Fruit fly (Drosophila melanogaster): ENCODE measurements around the gene nes.
A peak's percentile ranks its signal among the peaks of the same experiment; 100 is the strongest.

Gene nes

dm6 chr3L:19216377-19216776 is 44.1 kb downstream of the nes start (continued):
- TF ChIP-seq CG10462 (GFP tag; optimal IDR thresholded peaks at IDR 0.05) = no peak
- no peak for TF ChIP-seq slp2 (GFP tag; optimal IDR thresholded peaks at IDR 0.05)
- no peak for TF ChIP-seq Lpt (GFP tag; optimal IDR thresholded peaks at IDR 0.05)
- no peak for TF ChIP-seq Dll (GFP tag; IDR thresholded peaks at IDR 0.05; ENCODE audit: partially characterized antibody)
- TF ChIP-seq CG5245 (GFP tag; optimal IDR thresholded peaks at IDR 0.05) = no peak
- no peak for TF ChIP-seq CG15601 (tag; optimal IDR thresholded peaks at IDR 0.05)
- TF ChIP-seq CG30020 (tag; optimal IDR thresholded peaks at IDR 0.05) = no peak
- TF ChIP-seq amos (GFP tag; IDR thresholded peaks at IDR 0.05; ENCODE audit: partially characterized antibody) = no peak
- no peak for TF ChIP-seq pum (GFP tag; optimal IDR thresholded peaks at IDR 0.05)
- TF ChIP-seq br (optimal IDR thresholded peaks at IDR 0.05) = no peak
- peak; percentile 17 for TF ChIP-seq sens (GFP tag)
- TF ChIP-seq Hr78 (GFP tag; optimal IDR thresholded peaks at IDR 0.05) = no peak
- TF ChIP-seq fu2 (GFP tag; optimal IDR thresholded peaks at IDR 0.05) = no peak
- no peak for TF ChIP-seq yki (optimal IDR thresholded peaks at IDR 0.05)
- no peak for TF ChIP-seq CG4328 (GFP tag; optimal IDR thresholded peaks at IDR 0.05)
- no peak for TF ChIP-seq CG4617 (GFP tag; optimal IDR thresholded peaks at IDR 0.05; ENCODE audit: borderline replicate concordance)
- 0 out of 2 replicates have a peak, but pooled peaks have one; percentile 10 for TF ChIP-seq onecut (GFP tag; IDR thresholded peaks at IDR 0.05)
- TF ChIP-seq D19A (tag; optimal IDR thresholded peaks at IDR 0.05) = peak; percentile 43
- no peak for TF ChIP-seq HHEX (GFP tag; optimal IDR thresholded peaks at IDR 0.05)
- TF ChIP-seq gsb (GFP tag; IDR thresholded peaks at IDR 0.05) = no peak
- TF ChIP-seq zfh2 (GFP tag; optimal IDR thresholded peaks at IDR 0.05) = no peak
- peak; percentile 35 for TF ChIP-seq CG17385 (GFP tag; optimal IDR thresholded peaks at IDR 0.05)
- peak; percentile 32 for TF ChIP-seq CG9727 (GFP tag; optimal IDR thresholded peaks at IDR 0.05)
- TF ChIP-seq maf-S (GFP tag; optimal IDR thresholded peaks at IDR 0.05) = no peak
- peak; percentile 51 for TF ChIP-seq bcd (GFP tag; optimal IDR thresholded peaks at IDR 0.05)
- no peak for TF ChIP-seq Chrac-16 (GFP tag; optimal IDR thresholded peaks at IDR 0.05)
- peak; percentile 70 for TF ChIP-seq CG7839 (tag; optimal IDR thresholded peaks at IDR 0.05)
- no peak for TF ChIP-seq MBD-R2 (GFP tag; IDR thresholded peaks at IDR 0.05)
- no peak for TF ChIP-seq bowl (GFP tag; IDR thresholded peaks at IDR 0.05)
- TF ChIP-seq Ets65A (GFP tag) = no peak
- TF ChIP-seq dpn (GFP tag; optimal IDR thresholded peaks at IDR 0.05) = peak in 1 of 2 experiments; percentile 29
- 0 out of 2 replicates have a peak, but pooled peaks have one; percentile 41 for TF ChIP-seq HLH3B (GFP tag; IDR thresholded peaks at IDR 0.05)
- peak; percentile 12; the same call in 1 of the 2 replicates for TF ChIP-seq E2f2 (GFP tag; IDR thresholded peaks at IDR 0.05)
- TF ChIP-seq ken (GFP tag; IDR thresholded peaks at IDR 0.05) = 0 out of 3 replicates have a peak, but pooled peaks have one; percentile 21
- TF ChIP-seq Ssrp (tag; optimal IDR thresholded peaks at IDR 0.05) = peak; percentile 17
- TF ChIP-seq CG4707 (GFP tag; optimal IDR thresholded peaks at IDR 0.05) = no peak
- TF ChIP-seq trem (tag; optimal IDR thresholded peaks at IDR 0.05) = no peak
- TF ChIP-seq CG12942 (GFP tag; optimal IDR thresholded peaks at IDR 0.05) = no peak
- no peak for TF ChIP-seq CG16779 (GFP tag; IDR thresholded peaks at IDR 0.05)
- no peak for TF ChIP-seq Hand (GFP tag; optimal IDR thresholded peaks at IDR 0.05)
- no peak for TF ChIP-seq vnd (GFP tag; IDR thresholded peaks at IDR 0.05; ENCODE audit: partially characterized antibody)
- peak; percentile 41 for TF ChIP-seq CG4424 (GFP tag; optimal IDR thresholded peaks at IDR 0.05)
- TF ChIP-seq HLHmδ (GFP tag; optimal IDR thresholded peaks at IDR 0.05) = no peak
- no peak for TF ChIP-seq gcm2 (GFP tag; optimal IDR thresholded peaks at IDR 0.05)
- TF ChIP-seq Sox102F (GFP tag; optimal IDR thresholded peaks at IDR 0.05) = peak; percentile 65
- TF ChIP-seq pzg (GFP tag; optimal IDR thresholded peaks at IDR 0.05) = no peak
- TF ChIP-seq bsh (GFP tag; optimal IDR thresholded peaks at IDR 0.05) = peak in 1 of 2 experiments; percentile 27
- no peak for TF ChIP-seq Tbp (GFP tag; optimal IDR thresholded peaks at IDR 0.05)
- TF ChIP-seq Elba2 (GFP tag; optimal IDR thresholded peaks at IDR 0.05) = no peak
- no peak for TF ChIP-seq tna (GFP tag; IDR thresholded peaks at IDR 0.05; ENCODE audit: partially characterized antibody)
- peak; percentile 20 for TF ChIP-seq BtbVII (GFP tag; optimal IDR thresholded peaks at IDR 0.05)
- no peak for TF ChIP-seq esg (GFP tag; conservative IDR thresholded peaks at IDR 0.05)

All from whole organism, embryonic.